Fruit fly (Drosophila melanogaster) whole organism, embryonic: ENCODE measurements around the gene Csas.

Experiments
- Ada2b ChIP-seq: fragments of 200-800 bp; sonication (Bioruptor generic); IDR thresholded peaks from 2 replicates; pipeline ENCODE4 v1.3.6; 2022; ENCODE audit warnings: missing biosample characterization, missing genetic modification characterization
- Awh ChIP-seq: fragments of 200-800 bp; sonication (Bioruptor generic); IDR thresholded peaks from 2 replicates; pipeline ENCODE4, ENCODE4 v1.3.6; 2022; ENCODE audit warnings: missing biosample characterization, missing genetic modification characterization
- BEAF-32 ChIP-seq: fragments of 200-800 bp; sonication (Bioruptor generic); optimal IDR thresholded peaks from 3 replicates; lab custom pipeline; 2017; ENCODE audit warnings: missing biosample characterization, missing genetic modification characterization, mild to moderate bottlenecking, moderate library complexity, missing genetic modification reagents
- Blimp-1 ChIP-seq: fragments of 200-800 bp; sonication (Bioruptor generic); optimal IDR thresholded peaks from 3 replicates; lab custom pipeline; 2018; ENCODE audit warnings: missing biosample characterization, missing genetic modification characterization, mild to moderate bottlenecking, moderate library complexity, missing genetic modification reagents
- CG10267 ChIP-seq: fragments of 200-800 bp; sonication (Bioruptor generic); optimal IDR thresholded peaks from 2 replicates; lab custom pipeline; 2018; ENCODE audit warnings: missing biosample characterization, mild to moderate bottlenecking, missing genetic modification characterization, moderate library complexity
- CG10462 ChIP-seq: fragments of 200-800 bp; sonication (Bioruptor generic); optimal IDR thresholded peaks from 2 replicates; lab custom pipeline; 2016; ENCODE audit warnings: missing biosample characterization, missing genetic modification characterization
- CG12659 ChIP-seq: fragments of 200-800 bp; sonication (Bioruptor generic); optimal IDR thresholded peaks from 3 replicates; lab custom pipeline; 2017; ENCODE audit warnings: mild to moderate bottlenecking, missing biosample characterization, missing genetic modification reagents, missing genetic modification characterization
- CG13296 ChIP-seq: fragments of 200-800 bp; sonication (Bioruptor generic); optimal IDR thresholded peaks from 3 replicates; lab custom pipeline; 2018; ENCODE audit warnings: missing biosample characterization, mild to moderate bottlenecking, missing genetic modification characterization
- CG1529 ChIP-seq: fragments of 200-800 bp; sonication (Bioruptor generic); optimal IDR thresholded peaks from 3 replicates; lab custom pipeline; 2018; ENCODE audit warnings: missing biosample characterization, missing genetic modification characterization
- CG1602 ChIP-seq: fragments of 200-800 bp; sonication (Bioruptor generic); optimal IDR thresholded peaks from 3 replicates; lab custom pipeline; 2016; ENCODE audit warnings: missing biosample characterization, missing genetic modification characterization
- CG17829 ChIP-seq: fragments of 200-800 bp; optimal IDR thresholded peaks from 2 replicates; lab custom pipeline; 2019; ENCODE audit warnings: missing biosample characterization, mild to moderate bottlenecking, missing genetic modification characterization, moderate library complexity
- CG18011 ChIP-seq: fragments of 200-800 bp; sonication (Bioruptor generic); optimal IDR thresholded peaks from 2 replicates; lab custom pipeline; 2017; ENCODE audit warnings: missing biosample characterization, missing genetic modification characterization, mild to moderate bottlenecking, moderate library complexity, missing genotype
- CG2678 ChIP-seq: fragments of 200-800 bp; sonication (Bioruptor generic); optimal IDR thresholded peaks from 3 replicates; lab custom pipeline; 2019; ENCODE audit warnings: missing biosample characterization, mild to moderate bottlenecking, missing genetic modification characterization, moderate library complexity
- CG4424 ChIP-seq: fragments of 200-800 bp; sonication (Bioruptor generic); optimal IDR thresholded peaks from 3 replicates; lab custom pipeline; 2016; ENCODE audit warnings: missing biosample characterization, missing genetic modification characterization
- CG4854 ChIP-seq: fragments of 200-800 bp; sonication (Bioruptor generic); optimal IDR thresholded peaks from 2 replicates; lab custom pipeline; 2016; ENCODE audit warnings: missing biosample characterization, missing genetic modification characterization, inconsistent platforms
- CG8765 ChIP-seq: fragments of 200-800 bp; sonication (Bioruptor generic); IDR thresholded peaks from 2 replicates; pipeline ENCODE4 v1.3.6; 2022; ENCODE audit warnings: missing biosample characterization, missing genetic modification characterization
- CG9932 ChIP-seq: fragments of 200-800 bp; sonication (Bioruptor generic); IDR thresholded peaks from 2 replicates; pipeline ENCODE4 v1.3.6; 2022; ENCODE audit warnings: missing biosample characterization, missing genetic modification characterization
- CoRest ChIP-seq: fragments of 200-800 bp; sonication (Bioruptor generic); optimal IDR thresholded peaks from 3 replicates; lab custom pipeline; 2018; ENCODE audit warnings: missing biosample characterization, mild to moderate bottlenecking, missing genetic modification characterization, moderate library complexity
- Dfd ChIP-seq, 2 experiments: fragments of >200 bp; optimal IDR thresholded peaks; 2 replicates each; lab custom pipeline; 2017; ENCODE audit warnings: missing biosample characterization in 2 of 2, missing genetic modification characterization in 2 of 2
- Doc2 ChIP-seq: fragments of 200-800 bp; sonication (Bioruptor generic); IDR thresholded peaks from 2 replicates; pipeline ENCODE4 v1.3.6; 2022; ENCODE audit warnings: missing biosample characterization, missing genetic modification characterization
- E2f1 ChIP-seq: fragments of 200-800 bp; sonication (Bioruptor generic); IDR thresholded peaks from 2 replicates; pipeline ENCODE4 v1.3.6; 2022; ENCODE audit warnings: missing biosample characterization, missing genetic modification characterization
- Ets65A ChIP-seq: fragments of 200-800 bp; sonication (Bioruptor generic); peaks from one replicate; lab custom pipeline; 2016; ENCODE audit warnings: missing biosample characterization, missing genetic modification characterization
- Fer2 ChIP-seq: fragments of 200-800 bp; sonication (Bioruptor generic); optimal IDR thresholded peaks from 2 replicates; lab custom pipeline; 2018; ENCODE audit warnings: missing biosample characterization, mild to moderate bottlenecking, missing genetic modification characterization, moderate library complexity
- Hr51 ChIP-seq, 2 experiments: fragments of 200-800 bp; sonication (Bioruptor generic); optimal IDR thresholded peaks; 2 replicates in 1 of 2; 3 replicates in 1 of 2; lab custom pipeline; 2016 to 2018; ENCODE audit warnings: missing biosample characterization in 2 of 2, missing genetic modification characterization in 2 of 2, mild to moderate bottlenecking in 1 of 2, moderate library complexity in 1 of 2
- Kr ChIP-seq: fragments of 200-800 bp; sonication (Bioruptor generic); optimal IDR thresholded peaks from 2 replicates; lab custom pipeline; 2017; ENCODE audit warnings: missing biosample characterization, mild to moderate bottlenecking, missing genetic modification characterization
- Mad ChIP-seq: fragments of 200-800 bp; sonication (Bioruptor generic); optimal IDR thresholded peaks from 2 replicates; lab custom pipeline; 2016; ENCODE audit warnings: missing biosample characterization, missing genetic modification characterization
- Myb ChIP-seq: fragments of 200-800 bp; sonication (Bioruptor generic); optimal IDR thresholded peaks from 2 replicates; lab custom pipeline; 2016; ENCODE audit warnings: missing biosample characterization, missing genetic modification characterization
- Opbp ChIP-seq: fragments of 200-800 bp; sonication (Bioruptor generic); IDR thresholded peaks from 3 replicates; pipeline ENCODE4 v1.3.6; 2022; ENCODE audit warnings: missing biosample characterization, missing genetic modification characterization; ENCODE audit not compliant: partially characterized antibody
- Optix ChIP-seq: fragments of 200-800 bp; sonication (Bioruptor generic); IDR thresholded peaks from 3 replicates; pipeline ENCODE4 v1.3.6; 2022; ENCODE audit warnings: missing biosample characterization, missing genetic modification characterization
- Side ChIP-seq: fragments of 200-800 bp; sonication (Bioruptor generic); optimal IDR thresholded peaks from 2 replicates; lab custom pipeline; 2016; ENCODE audit warnings: missing biosample characterization, missing genetic modification characterization
- Spps ChIP-seq: fragments of 200-800 bp; sonication (Bioruptor generic); optimal IDR thresholded peaks from 2 replicates; lab custom pipeline; 2018; ENCODE audit warnings: missing biosample characterization, mild to moderate bottlenecking, missing genetic modification characterization
- croc ChIP-seq: fragments of 200-800 bp; sonication (Bioruptor generic); conservative IDR thresholded peaks from 3 replicates; pipeline ENCODE4 v1.3.6; 2022; ENCODE audit warnings: missing biosample characterization, missing genetic modification characterization
- crol ChIP-seq: fragments of 200-800 bp; sonication (Bioruptor generic); IDR thresholded peaks from 2 replicates; pipeline ENCODE4 v1.3.6; 2022; ENCODE audit warnings: missing biosample characterization, missing genetic modification characterization
- eve ChIP-seq, 2 experiments: fragments of >200 bp; optimal IDR thresholded peaks; 2 replicates each; lab custom pipeline; 2017; ENCODE audit warnings: missing biosample characterization in 2 of 2, missing genetic modification characterization in 2 of 2
- eyg ChIP-seq: fragments of 200-800 bp; sonication (Bioruptor generic); optimal IDR thresholded peaks from 3 replicates; lab custom pipeline; 2016; ENCODE audit warnings: missing biosample characterization, missing genetic modification characterization
- gsb-n ChIP-seq: fragments of 200-800 bp; sonication (Bioruptor generic); optimal IDR thresholded peaks from 3 replicates; lab custom pipeline; 2018; ENCODE audit warnings: missing biosample characterization, mild to moderate bottlenecking, missing genetic modification characterization
- ind ChIP-seq: fragments of 200-800 bp; sonication (Bioruptor generic); optimal IDR thresholded peaks from 3 replicates; lab custom pipeline; 2016; ENCODE audit warnings: missing biosample characterization, missing genetic modification characterization
- kni ChIP-seq: fragments of 200-800 bp; sonication (Bioruptor generic); optimal IDR thresholded peaks from 3 replicates; lab custom pipeline; 2017; ENCODE audit warnings: mild to moderate bottlenecking, missing biosample characterization, missing genetic modification reagents, missing genetic modification characterization
- knrl ChIP-seq: fragments of 200-800 bp; sonication (Bioruptor generic); IDR thresholded peaks from 3 replicates; pipeline ENCODE4 v1.3.6; 2022; ENCODE audit warnings: missing biosample characterization, missing genetic modification characterization; ENCODE audit not compliant: partially characterized antibody
- nau ChIP-seq: fragments of 200-800 bp; sonication (Bioruptor generic); optimal IDR thresholded peaks from 3 replicates; lab custom pipeline; 2017; ENCODE audit warnings: missing biosample characterization, mild to moderate bottlenecking, missing genetic modification characterization, missing genetic modification reagents
- pho ChIP-seq: fragments of 200-800 bp; sonication (Bioruptor generic); optimal IDR thresholded peaks from 2 replicates; lab custom pipeline; 2016; ENCODE audit warnings: missing biosample characterization, missing genetic modification characterization
- ro ChIP-seq: fragments of 200-800 bp; sonication (Bioruptor generic); IDR thresholded peaks from 2 replicates; pipeline ENCODE4 v1.3.6; 2022; ENCODE audit warnings: missing biosample characterization, missing genetic modification characterization
- run ChIP-seq: fragments of 200-800 bp; sonication (Bioruptor generic); optimal IDR thresholded peaks from 3 replicates; lab custom pipeline; 2018; ENCODE audit warnings: missing biosample characterization, mild to moderate bottlenecking, missing genetic modification characterization
- sim ChIP-seq: fragments of 200-800 bp; sonication (Bioruptor generic); IDR thresholded peaks from 2 replicates; pipeline ENCODE4 v1.3.6; 2022; ENCODE audit warnings: missing biosample characterization, missing genetic modification characterization
- slou ChIP-seq: fragments of 200-800 bp; sonication (Bioruptor generic); optimal IDR thresholded peaks from 3 replicates; lab custom pipeline; 2016; ENCODE audit warnings: missing biosample characterization, missing genetic modification characterization
- trem ChIP-seq: fragments of 200-800 bp; optimal IDR thresholded peaks from 3 replicates; lab custom pipeline; 2019; ENCODE audit warnings: missing biosample characterization, mild to moderate bottlenecking, missing genetic modification characterization, moderate library complexity
- zen2 ChIP-seq: fragments of 200-800 bp; sonication (Bioruptor generic); IDR thresholded peaks from 3 replicates; pipeline ENCODE4 v1.3.6; 2022; ENCODE audit warnings: missing biosample characterization, missing genetic modification characterization; ENCODE audit not compliant: partially characterized antibody
- zf30C ChIP-seq: fragments of 200-800 bp; sonication (Bioruptor generic); optimal IDR thresholded peaks from 3 replicates; lab custom pipeline; 2018; ENCODE audit warnings: missing biosample characterization, mild to moderate bottlenecking, missing genetic modification characterization
- zfh1 ChIP-seq: fragments of 200-800 bp; sonication (Bioruptor generic); IDR thresholded peaks from 3 replicates; pipeline ENCODE4 v1.3.6; 2022; ENCODE audit warnings: missing biosample characterization, missing genetic modification characterization

The Csas gene

dm6 chr3L:20002482-20003234 is 13.9 kb upstream of the Csas start, which contains the start of gene CG7668 (continued):
- peak; percentile 58 for TF ChIP-seq eyg (GFP tag; lab: Kevin White, UChicago)
- no peak for TF ChIP-seq Dfd (GFP tag; optimal IDR thresholded peaks at IDR 0.05; lab: Kevin White, UChicago)
- TF ChIP-seq Myb (GFP tag; lab: Kevin White, UChicago) = peak; percentile 63
- TF ChIP-seq CG10462 = peak; percentile 63
- TF ChIP-seq slou = peak; percentile 69
- TF ChIP-seq Opbp = no peak
- peak; percentile 94 for TF ChIP-seq CG12659 (GFP tag; lab: Kevin White, UChicago)
- TF ChIP-seq ind (GFP tag; lab: Kevin White, UChicago) = peak; percentile 89
- TF ChIP-seq gsb-n (tag; lab: Kevin White, UChicago) = peak; percentile 87
- TF ChIP-seq CG1602 (GFP tag; lab: Kevin White, UChicago) = peak; percentile 92
- peak; percentile 90 for TF ChIP-seq CG4424 (GFP tag; lab: Kevin White, UChicago)
- peak in 1 of 2 experiments; percentile 69 for TF ChIP-seq eve (GFP tag; optimal IDR thresholded peaks at IDR 0.05; lab: Kevin White, UChicago)
- peak; percentile 54 for TF ChIP-seq BEAF-32 (GFP tag; lab: Kevin White, UChicago)
- TF ChIP-seq zfh1 (GFP tag; lab: Robert Waterston, UW) = peak; percentile 94
- peak; percentile 90 for TF ChIP-seq sim (GFP tag; lab: Robert Waterston, UW)
- peak; percentile 83 for TF ChIP-seq Blimp-1 (GFP tag; lab: Kevin White, UChicago)
- peak; percentile 78 for TF ChIP-seq CG4854
- no peak for TF ChIP-seq Kr (GFP tag; lab: Kevin White, UChicago)
- TF ChIP-seq Spps = peak; percentile 82
- TF ChIP-seq crol (GFP tag; lab: Robert Waterston, UW) = no peak
- TF ChIP-seq knrl (GFP tag; lab: Robert Waterston, UW) = no peak; the same call in 2 of the 3 replicates
- TF ChIP-seq CG8765 (GFP tag; lab: Robert Waterston, UW) = peak; percentile 86
- no peak; the same call in none of the 2 replicates for TF ChIP-seq CG9932 (GFP tag; lab: Robert Waterston, UW)
- peak; percentile 74 for TF ChIP-seq croc (GFP tag; lab: Robert Waterston, UW)
- no peak for TF ChIP-seq Awh (GFP tag; lab: Robert Waterston, UW)
- peak; percentile 77 to 92 for TF ChIP-seq Hr51 (GFP tag; optimal IDR thresholded peaks at IDR 0.05; lab: Kevin White, UChicago)
- TF ChIP-seq trem (tag; lab: Kevin White, UChicago) = peak; percentile 90
- TF ChIP-seq CG13296 (GFP tag; lab: Kevin White, UChicago) = peak; percentile 92
- TF ChIP-seq ro = no peak
- peak; percentile 84 for TF ChIP-seq Side (GFP tag; lab: Kevin White, UChicago)
- peak; percentile 85 for TF ChIP-seq run
- TF ChIP-seq zen2 (GFP tag; lab: Robert Waterston, UW) = no peak
- peak; percentile 89 for TF ChIP-seq pho (GFP tag; lab: Kevin White, UChicago)
- TF ChIP-seq zf30C (GFP tag; lab: Kevin White, UChicago) = peak; percentile 88
- peak; percentile 78 for TF ChIP-seq nau
- peak; percentile 87 for TF ChIP-seq E2f1 (GFP tag; lab: Robert Waterston, UW)
- TF ChIP-seq CG2678 (tag; lab: Kevin White, UChicago) = peak; percentile 94
- TF ChIP-seq Optix = no peak
- TF ChIP-seq Ada2b = peak; percentile 93
- TF ChIP-seq Fer2 (tag; lab: Kevin White, UChicago) = peak; percentile 71
- TF ChIP-seq Doc2 (GFP tag; lab: Robert Waterston, UW) = no peak
- peak; percentile 93 for TF ChIP-seq CG17829
- TF ChIP-seq CG18011 = peak; percentile 75
- peak; percentile 88 for TF ChIP-seq CG10267 (tag; lab: Kevin White, UChicago)
- peak; percentile 92 for TF ChIP-seq CoRest (tag; lab: Kevin White, UChicago)
- peak; percentile 77 for TF ChIP-seq kni (GFP tag; lab: Kevin White, UChicago)
- TF ChIP-seq CG1529 = peak; percentile 85
- peak; percentile 97 for TF ChIP-seq Ets65A (GFP tag; lab: Kevin White, UChicago)
- TF ChIP-seq Mad (GFP tag; lab: Kevin White, UChicago) = peak; percentile 78
